Fruit fly (Drosophila melanogaster): ENCODE data around the gene CG6569.

CG6569 gene

dm6 chr3R:21867819-21868218, at the start of gene CG6569, which contains the start of gene Cby:
Gene CG6569, minus strand, starts transcription at chr3R:21867919.
Gene Cby, plus strand, starts transcription at chr3R:21868003.
- TF ChIP-seq CG32121 (GFP tag; IDR thresholded peaks at IDR 0.05): no peak
- no peak for TF ChIP-seq EcR (GFP tag; optimal IDR thresholded peaks at IDR 0.05)
- TF ChIP-seq rn (GFP tag; IDR thresholded peaks at IDR 0.05): no peak
- TF ChIP-seq D1 (tag; optimal IDR thresholded peaks at IDR 0.05): no peak
- no peak for TF ChIP-seq Pif1B (GFP tag; optimal IDR thresholded peaks at IDR 0.05)
- no peak for TF ChIP-seq Pif1A (GFP tag; optimal IDR thresholded peaks at IDR 0.05)
- no peak for TF ChIP-seq CG14655 (GFP tag; optimal IDR thresholded peaks at IDR 0.05)
- TF ChIP-seq CG9948 (tag; optimal IDR thresholded peaks at IDR 0.05): no peak
- TF ChIP-seq CG8159 (tag; optimal IDR thresholded peaks at IDR 0.05): no peak
- TF ChIP-seq CG13204 (GFP tag; optimal IDR thresholded peaks at IDR 0.05): no peak
- no peak for TF ChIP-seq CG4496 (GFP tag; IDR thresholded peaks at IDR 0.05)
- TF ChIP-seq CG10348 (GFP tag; IDR thresholded peaks at IDR 0.05): no peak
- no peak for TF ChIP-seq CG17806 (tag; optimal IDR thresholded peaks at IDR 0.05)
- no peak for TF ChIP-seq CG8301 (tag; optimal IDR thresholded peaks at IDR 0.05)
- TF ChIP-seq CG34367 (tag; optimal IDR thresholded peaks at IDR 0.05): no peak
- no peak for TF ChIP-seq Ets98B (GFP tag; IDR thresholded peaks at IDR 0.05)
- no peak for TF ChIP-seq Snoo (tag; optimal IDR thresholded peaks at IDR 0.05)
- TF ChIP-seq CG15710 (tag; optimal IDR thresholded peaks at IDR 0.05): no peak
- no peak for TF ChIP-seq gl (tag; optimal IDR thresholded peaks at IDR 0.05)
- TF ChIP-seq CG12605 (GFP tag; IDR thresholded peaks at IDR 0.05): no peak

dm6 chr3R:21916987-21917386, 49.3 kb upstream of the CG6569 start:
- TF ChIP-seq EcR (GFP tag; optimal IDR thresholded peaks at IDR 0.05): no peak
- no peak for TF ChIP-seq CG12605 (GFP tag; IDR thresholded peaks at IDR 0.05)
- TF ChIP-seq CG13204 (GFP tag; optimal IDR thresholded peaks at IDR 0.05): no peak
- no peak for TF ChIP-seq CG4496 (GFP tag; IDR thresholded peaks at IDR 0.05)
- no peak for TF ChIP-seq Pif1B (GFP tag; optimal IDR thresholded peaks at IDR 0.05)
- TF ChIP-seq CG10348 (GFP tag; IDR thresholded peaks at IDR 0.05): no peak
- no peak for TF ChIP-seq CG8301 (tag; optimal IDR thresholded peaks at IDR 0.05)
- TF ChIP-seq CG34367 (tag; optimal IDR thresholded peaks at IDR 0.05): no peak
- no peak for TF ChIP-seq Snoo (tag; optimal IDR thresholded peaks at IDR 0.05)
- no peak for TF ChIP-seq gl (tag; optimal IDR thresholded peaks at IDR 0.05)
- no peak for TF ChIP-seq CG14655 (GFP tag; optimal IDR thresholded peaks at IDR 0.05)
- no peak for TF ChIP-seq Ets98B (GFP tag; IDR thresholded peaks at IDR 0.05)
- TF ChIP-seq rn (GFP tag; IDR thresholded peaks at IDR 0.05): no peak
- TF ChIP-seq CG9948 (tag; optimal IDR thresholded peaks at IDR 0.05): no peak
- no peak for TF ChIP-seq CG17806 (tag; optimal IDR thresholded peaks at IDR 0.05)
- no peak for TF ChIP-seq fd96Ca (GFP tag; IDR thresholded peaks at IDR 0.05)
- TF ChIP-seq CG15710 (tag; optimal IDR thresholded peaks at IDR 0.05): no peak
- no peak for TF ChIP-seq CG32121 (GFP tag; IDR thresholded peaks at IDR 0.05)
- TF ChIP-seq D1 (tag; optimal IDR thresholded peaks at IDR 0.05): no peak
- no peak for TF ChIP-seq Pif1A (GFP tag; optimal IDR thresholded peaks at IDR 0.05)

- TF ChIP-seq CG4496 (GFP tag; IDR thresholded peaks at IDR 0.05): no peak
Observed at dm6 chr3R:21913447-21913846, 45.7 kb upstream of the CG6569 start, which contains the start of gene Qsox2. Gene Qsox2, plus strand, starts transcription at chr3R:21913747.

- no peak for TF ChIP-seq Pif1B (GFP tag; optimal IDR thresholded peaks at IDR 0.05)
- no peak for TF ChIP-seq EcR (GFP tag; optimal IDR thresholded peaks at IDR 0.05)
- no peak for TF ChIP-seq CG4496 (GFP tag; IDR thresholded peaks at IDR 0.05)
- TF ChIP-seq CG13204 (GFP tag; optimal IDR thresholded peaks at IDR 0.05): no peak
- no peak for TF ChIP-seq CG32121 (GFP tag; IDR thresholded peaks at IDR 0.05)
- TF ChIP-seq CG8159 (tag; optimal IDR thresholded peaks at IDR 0.05): no peak
- no peak for TF ChIP-seq CG15710 (tag; optimal IDR thresholded peaks at IDR 0.05)
- no peak for TF ChIP-seq CG12605 (GFP tag; IDR thresholded peaks at IDR 0.05)
- no peak for TF ChIP-seq CG14655 (GFP tag; optimal IDR thresholded peaks at IDR 0.05)
- TF ChIP-seq CG34367 (tag; optimal IDR thresholded peaks at IDR 0.05): no peak
- no peak for TF ChIP-seq CG8301 (tag; optimal IDR thresholded peaks at IDR 0.05)
- TF ChIP-seq CG17806 (tag; optimal IDR thresholded peaks at IDR 0.05): no peak
Observed at dm6 chr3R:21911516-21911915, 43.8 kb upstream of the CG6569 start, which contains the start of gene Qsox3. Gene Qsox3, plus strand, starts transcription at chr3R:21911816.

dm6 chr3R:21906867-21907266, 39.1 kb upstream of the CG6569 start:
- TF ChIP-seq CG14655 (GFP tag; optimal IDR thresholded peaks at IDR 0.05): peak; percentile 76
- peak; percentile 50 for TF ChIP-seq CG8301 (tag; optimal IDR thresholded peaks at IDR 0.05)
- peak; percentile 4 for TF ChIP-seq CG17806 (tag; optimal IDR thresholded peaks at IDR 0.05)
- TF ChIP-seq Pif1B (GFP tag; optimal IDR thresholded peaks at IDR 0.05): no peak
- peak; percentile 39 for TF ChIP-seq CG9948 (tag; optimal IDR thresholded peaks at IDR 0.05)

- TF ChIP-seq CG32121 (GFP tag; IDR thresholded peaks at IDR 0.05) (peak; percentile 83), Pif1A (GFP tag; optimal IDR thresholded peaks at IDR 0.05) (peak; percentile 87), CG34367 (tag; optimal IDR thresholded peaks at IDR 0.05) (peak; percentile 87), EcR (GFP tag; optimal IDR thresholded peaks at IDR 0.05) (peak; percentile 6), CG10348 (GFP tag; IDR thresholded peaks at IDR 0.05) (no peak), Pif1B (GFP tag; optimal IDR thresholded peaks at IDR 0.05) (peak; percentile 85), Snoo (tag; optimal IDR thresholded peaks at IDR 0.05) (peak; percentile 81), CG12605 (GFP tag; IDR thresholded peaks at IDR 0.05) (peak; percentile 83), CG13204 (GFP tag; optimal IDR thresholded peaks at IDR 0.05) (peak; percentile 57), Ets98B (GFP tag; IDR thresholded peaks at IDR 0.05) (peak; percentile 90), CG15710 (tag; optimal IDR thresholded peaks at IDR 0.05) (peak; percentile 89), CG8159 (tag; optimal IDR thresholded peaks at IDR 0.05) (peak; percentile 88), D1 (tag; optimal IDR thresholded peaks at IDR 0.05) (peak; percentile 84), rn (GFP tag; IDR thresholded peaks at IDR 0.05) (peak; percentile 78), gl (tag; optimal IDR thresholded peaks at IDR 0.05) (peak; percentile 65), CG17806 (tag; optimal IDR thresholded peaks at IDR 0.05) (peak; percentile 91), CG9948 (tag; optimal IDR thresholded peaks at IDR 0.05) (peak; percentile 94), CG14655 (GFP tag; optimal IDR thresholded peaks at IDR 0.05) (peak; percentile 94), CG4496 (GFP tag; IDR thresholded peaks at IDR 0.05) (peak; percentile 91), CG8301 (tag; optimal IDR thresholded peaks at IDR 0.05) (peak; percentile 94), fd96Ca (GFP tag; IDR thresholded peaks at IDR 0.05) (peak; percentile 82; the same call in 2 of the 3 replicates)
Observed at dm6 chr3R:21905615-21906014, 37.9 kb upstream of the CG6569 start.

Data from whole organism, pupa.